Fruit fly (Drosophila melanogaster): ENCODE data around the gene CG4880.

dm6 chrX:16920682-16921286 is 34.2 kb downstream of the CG4880 start:
- TF ChIP-seq h (GFP tag; optimal IDR thresholded peaks at IDR 0.05): no peak
- no peak for TF ChIP-seq lola (GFP tag; optimal IDR thresholded peaks at IDR 0.05)
- no peak for TF ChIP-seq dl (GFP tag; optimal IDR thresholded peaks at IDR 0.05; ENCODE audit: insufficient read depth in 1 of 2, partially characterized antibody in 2 of 2)
- TF ChIP-seq tai (GFP tag; optimal IDR thresholded peaks at IDR 0.05): no peak
- TF ChIP-seq dmrt93B (GFP tag; optimal IDR thresholded peaks at IDR 0.05): no peak
- no peak for TF ChIP-seq usp (GFP tag; optimal IDR thresholded peaks at IDR 0.05)
- TF ChIP-seq fru (GFP tag; optimal IDR thresholded peaks at IDR 0.05): no peak
- TF ChIP-seq psq (GFP tag; optimal IDR thresholded peaks at IDR 0.05): no peak

Data from whole organism, wandering third instar larva.